Worm (Caenorhabditis elegans) whole organism, L4 larva: ENCODE data around the gene F55A11.1.

Source experiments
- F26F4.8 ChIP-seq: fragments of 200-800 bp; sonication (Bioruptor generic); conservative IDR thresholded peaks from 2 replicates; pipeline ENCODE4 v1.3.6; 2022; ENCODE audit warnings: missing genetic modification characterization, missing compliant biosample characterization
- F44E2.7 ChIP-seq: fragments of 200-800 bp; sonication (Bioruptor generic); IDR thresholded peaks from 2 replicates; pipeline ENCODE4 v2.1.2; 2022; ENCODE audit warnings: missing genetic modification characterization, missing compliant biosample characterization
- T20F7.1 ChIP-seq: fragments of 200-800 bp; sonication (Bioruptor generic); optimal IDR thresholded peaks from 2 replicates; lab custom pipeline; 2018; ENCODE audit warnings: mild to moderate bottlenecking, missing genetic modification characterization, missing compliant biosample characterization
- Y48G9A.11 ChIP-seq: fragments of 200-800 bp; sonication (Bioruptor generic); IDR thresholded peaks from 2 replicates; pipeline ENCODE4 v1.3.6; 2022; ENCODE audit warnings: missing genetic modification reagents, missing genetic modification characterization, missing compliant biosample characterization
- aha-1 ChIP-seq: fragments of 150-350 bp; peaks from one replicate; lab custom pipeline; 2014; ENCODE audit warnings: missing biosample characterization, missing genetic modification characterization
- arid-1 ChIP-seq: fragments of 200-800 bp; sonication (Bioruptor generic); conservative IDR thresholded peaks from 2 replicates; pipeline ENCODE4 v1.3.6; 2022; ENCODE audit warnings: missing genetic modification reagents, missing genetic modification characterization, missing compliant biosample characterization
- ctbp-1 ChIP-seq: fragments of 200-800 bp; sonication (Bioruptor generic); IDR thresholded peaks from 2 replicates; pipeline ENCODE4 v1.3.6; 2022; ENCODE audit warnings: missing genetic modification reagents, missing genetic modification characterization, missing compliant biosample characterization
- dmd-6 ChIP-seq: fragments of 200-800 bp; sonication (Bioruptor generic); IDR thresholded peaks from 2 replicates; pipeline ENCODE4 v1.3.6; 2022; ENCODE audit warnings: missing genetic modification reagents, missing genetic modification characterization, missing compliant biosample characterization
- dmd-9 ChIP-seq: fragments of 200-800 bp; sonication (Bioruptor generic); IDR thresholded peaks from 2 replicates; pipeline ENCODE4 v1.3.6; 2022; ENCODE audit warnings: missing genetic modification reagents, missing genetic modification characterization, missing compliant biosample characterization
- dpl-1 ChIP-seq: fragments of 150-350 bp; optimal IDR thresholded peaks from 2 replicates; lab custom pipeline; 2014; ENCODE audit warnings: missing biosample characterization, missing genetic modification reagents, missing genetic modification characterization
- dve-1 ChIP-seq: sonication (generic microtip); optimal IDR thresholded peaks from 2 replicates; lab custom pipeline; 2017; ENCODE audit warnings: antibody characterized with exemption, mild to moderate bottlenecking, missing genetic modification characterization, missing compliant biosample characterization; ENCODE audit not compliant: insufficient read depth
- egl-27 ChIP-seq: sonication (generic microtip); optimal IDR thresholded peaks from 3 replicates; lab custom pipeline; 2017; ENCODE audit warnings: missing biosample characterization, missing genetic modification reagents, missing genetic modification characterization
- egl-43 ChIP-seq: fragments of 200-800 bp; sonication (Bioruptor generic); IDR thresholded peaks from 2 replicates; pipeline ENCODE4 v1.3.6; 2022; ENCODE audit warnings: missing genetic modification reagents, missing genetic modification characterization, missing compliant biosample characterization
- fkh-10 ChIP-seq: fragments of 150-350 bp; optimal IDR thresholded peaks from 2 replicates; lab custom pipeline; 2014; ENCODE audit warnings: missing biosample characterization, missing genetic modification reagents, missing genetic modification characterization
- gei-8 ChIP-seq: fragments of 200-800 bp; sonication (Bioruptor generic); optimal IDR thresholded peaks from 2 replicates; lab custom pipeline; 2018; ENCODE audit warnings: mild to moderate bottlenecking, missing genetic modification characterization, missing compliant biosample characterization
- jun-1 ChIP-seq: fragments of 150-350 bp; optimal IDR thresholded peaks from 2 replicates; lab custom pipeline; 2014; ENCODE audit warnings: missing biosample characterization, missing genetic modification reagents, missing genetic modification characterization
- lin-13 ChIP-seq: fragments of 150-350 bp; optimal IDR thresholded peaks from 2 replicates; lab custom pipeline; 2014; ENCODE audit warnings: missing biosample characterization, missing genetic modification reagents, missing genetic modification characterization
- lin-29 ChIP-seq: fragments of 200-800 bp; sonication (Bioruptor generic); IDR thresholded peaks from 2 replicates; pipeline ENCODE4 v1.3.6; 2022; ENCODE audit warnings: missing genetic modification reagents, missing genetic modification characterization, missing compliant biosample characterization
- lin-38 ChIP-seq: fragments of 200-800 bp; sonication (Bioruptor generic); IDR thresholded peaks from 2 replicates; pipeline ENCODE4 v1.3.6; 2022; ENCODE audit warnings: missing genetic modification reagents, missing genetic modification characterization, missing compliant biosample characterization
- lin-39 ChIP-seq: fragments of 150-350 bp; optimal IDR thresholded peaks from 2 replicates; lab custom pipeline; 2014; ENCODE audit warnings: missing biosample characterization, missing genetic modification reagents, missing genetic modification characterization
- madf-9 ChIP-seq: fragments of 200-800 bp; sonication (Bioruptor generic); conservative IDR thresholded peaks from 2 replicates; pipeline ENCODE4 v1.3.6; 2022; ENCODE audit warnings: missing genetic modification reagents, missing genetic modification characterization, missing compliant biosample characterization
- nhr-10 ChIP-seq: fragments of 150-350 bp; optimal IDR thresholded peaks from 2 replicates; lab custom pipeline; 2014; ENCODE audit warnings: missing biosample characterization, missing genetic modification characterization
- nhr-102 ChIP-seq: sonication (generic microtip); optimal IDR thresholded peaks from 2 replicates; lab custom pipeline; 2016; ENCODE audit warnings: mild to moderate bottlenecking, missing genetic modification characterization, moderate library complexity, missing compliant biosample characterization
- nhr-25 ChIP-seq: sonication (generic microtip); optimal IDR thresholded peaks from 2 replicates; lab custom pipeline; 2017; ENCODE audit warnings: missing genetic modification characterization, mild to moderate bottlenecking, missing compliant biosample characterization, antibody characterized with exemption, moderate library complexity, borderline replicate concordance; ENCODE audit not compliant: insufficient read depth
- nhr-28 ChIP-seq: fragments of 150-350 bp; optimal IDR thresholded peaks from 2 replicates; lab custom pipeline; 2014; ENCODE audit warnings: missing biosample characterization, missing genetic modification characterization
- nhr-48 ChIP-seq: sonication (generic microtip); optimal IDR thresholded peaks from 2 replicates; lab custom pipeline; 2016; ENCODE audit warnings: mild to moderate bottlenecking, missing genetic modification characterization, missing compliant biosample characterization
- nhr-6 ChIP-seq: fragments of 150-350 bp; optimal IDR thresholded peaks from 2 replicates; lab custom pipeline; 2014; ENCODE audit warnings: missing biosample characterization, missing genetic modification characterization
- pha-4 ChIP-seq, 2 experiments: fragments of 150-350 bp in 1 of 2; fragments of 200-800 bp in 1 of 2; sonication (Bioruptor generic) in 1 of 2; IDR thresholded peaks in 1 of 2; optimal IDR thresholded peaks in 1 of 2; 2 replicates each; pipeline versions ENCODE4 v1.3.6 to Lab custom; 2014 to 2022; ENCODE audit warnings: missing genetic modification characterization in 2 of 2, missing genetic modification reagents in 2 of 2, missing biosample characterization in 1 of 2, missing compliant biosample characterization in 1 of 2
- php-3 ChIP-seq: fragments of 200-800 bp; sonication (Bioruptor generic); IDR thresholded peaks from 2 replicates; pipeline ENCODE4 v1.3.6; 2022; ENCODE audit warnings: missing genetic modification reagents, missing genetic modification characterization, missing compliant biosample characterization
- rbr-2 ChIP-seq: sonication (generic microtip); optimal IDR thresholded peaks from 2 replicates; lab custom pipeline; 2016; ENCODE audit warnings: missing genotype, missing genetic modification characterization, missing compliant biosample characterization
- skn-1 ChIP-seq: fragments of 150-350 bp; optimal IDR thresholded peaks from 2 replicates; lab custom pipeline; 2014; ENCODE audit warnings: missing biosample characterization, missing genetic modification characterization
- snpc-1.2 ChIP-seq: fragments of 200-800 bp; sonication (Bioruptor generic); IDR thresholded peaks from 2 replicates; pipeline ENCODE4 v1.3.6; 2022; ENCODE audit warnings: missing genetic modification reagents, missing genetic modification characterization, missing compliant biosample characterization
- unc-62 ChIP-seq, 3 experiments: fragments of 150-350 bp in 1 of 3; sonication (generic microtip); optimal IDR thresholded peaks in 2 of 3; peaks in 1 of 3; 1 replicate in 1 of 3; 2 replicates in 2 of 3; lab custom pipeline; 2014 to 2017; ENCODE audit warnings: missing biosample characterization in 3 of 3, missing genetic modification characterization in 3 of 3, missing genetic modification reagents in 3 of 3, missing genotype in 1 of 3
- zfp-2 ChIP-seq: sonication (generic microtip); optimal IDR thresholded peaks from 2 replicates; lab custom pipeline; 2016; ENCODE audit warnings: mild to moderate bottlenecking, missing genetic modification characterization, missing compliant biosample characterization

The F55A11.1 gene

DNA sequence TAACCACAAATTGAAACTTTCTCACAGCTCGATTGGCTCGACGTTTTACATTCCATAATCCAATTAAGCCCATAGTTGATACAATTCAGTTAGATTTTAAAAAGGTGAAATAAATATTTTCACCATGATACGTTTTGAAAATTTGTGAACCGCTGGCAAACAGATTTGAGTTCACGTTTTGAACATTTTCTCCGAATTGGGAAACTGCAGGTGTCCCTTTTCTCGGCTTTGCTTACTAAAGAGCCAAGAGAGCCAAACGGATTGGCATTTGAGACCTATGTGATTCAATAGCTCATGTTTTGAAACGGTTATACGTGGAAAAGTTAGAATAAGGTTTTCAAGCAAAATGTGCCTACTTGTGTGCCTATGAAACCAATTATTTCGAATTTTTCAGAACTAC is 27.3 kb downstream of the F55A11.1 start, which contains the start of gene spe-42:
TSS of gene spe-42 (minus strand) at position 101 of the 400 bp plus-strand sequence.
- TF ChIP-seq T20F7.1 (no peak), php-3 (no peak), nhr-25 (tag; lab: Kevin White, UChicago) (no peak), Y48G9A.11 (no peak), fkh-10 (no peak), nhr-48 (tag; lab: Kevin White, UChicago) (no peak)

DNA sequence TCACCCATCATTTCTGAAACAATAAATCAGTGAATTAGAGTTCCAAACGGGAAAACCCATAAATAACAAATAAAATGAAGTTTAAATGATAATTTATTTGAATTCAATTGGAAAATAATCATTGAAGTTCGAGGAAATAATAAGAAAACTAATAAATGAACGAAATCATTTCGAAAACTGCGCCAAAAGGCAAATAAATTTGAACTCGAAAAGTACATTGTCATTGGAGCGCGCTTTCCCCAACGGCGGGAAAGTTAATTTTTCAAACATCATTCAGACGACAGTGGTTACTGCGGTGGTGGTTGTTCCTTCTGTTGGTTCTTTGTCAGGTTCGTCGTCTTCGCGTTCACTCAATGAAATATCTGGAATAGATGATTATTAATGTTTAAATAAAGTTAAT is 30.7 kb downstream of the F55A11.1 start, which contains the start of gene npp-22:
TSS of gene npp-22 (minus strand) at position 13 of the 400 bp plus-strand sequence.
- TF ChIP-seq rbr-2 (tag; lab: Kevin White, UChicago): peak; percentile 36
- peak; percentile 94 for TF ChIP-seq dpl-1 (GFP tag; lab: Kevin White, UChicago)
- peak; percentile 19 for TF ChIP-seq nhr-28 (tag; lab: Kevin White, UChicago)
- no peak for TF ChIP-seq pha-4 (GFP tag; IDR thresholded peaks at IDR 0.05; lab: Robert Waterston, UW)
- peak; percentile 67 for TF ChIP-seq pha-4 (tag; optimal IDR thresholded peaks at IDR 0.05; lab: Kevin White, UChicago)
- peak; percentile 91 for TF ChIP-seq lin-38 (GFP tag; lab: Robert Waterston, UW)
- no peak for TF ChIP-seq dmd-6
- TF ChIP-seq nhr-6: peak; percentile 34
- peak; percentile 41 for TF ChIP-seq T20F7.1
- TF ChIP-seq F44E2.7 (GFP tag; lab: Robert Waterston, UW): no peak
- TF ChIP-seq, all 104 proteins: peak for 7

DNA sequence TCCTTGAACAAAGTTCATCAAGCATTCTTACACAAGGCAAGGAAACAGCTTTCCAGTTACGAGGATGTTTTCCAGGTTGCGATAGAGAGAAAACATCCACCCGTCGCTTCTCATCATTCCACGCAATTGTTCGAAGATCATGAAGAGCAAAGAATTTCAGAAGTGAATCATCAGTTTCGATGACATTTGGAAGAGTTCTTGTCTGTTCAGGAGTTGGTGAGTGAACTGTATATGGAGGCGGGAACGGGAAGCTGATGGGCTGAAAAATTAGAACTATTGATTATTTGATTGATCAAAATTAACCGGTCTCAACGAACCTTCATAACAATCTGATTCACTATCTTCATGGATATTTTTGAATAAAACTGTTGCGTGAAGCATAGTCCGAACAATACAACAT is 32.1 kb downstream of the F55A11.1 start:
- TF ChIP-seq zfp-2 (tag; lab: Kevin White, UChicago) (no peak), madf-9 (GFP tag; lab: Robert Waterston, UW) (no peak), gei-8 (no peak), unc-62 (GFP tag; optimal IDR thresholded peaks at IDR 0.05 in 1 of 2; lab: Kevin White, UChicago) (peak in 1 of 2 experiments; percentile 32), unc-62 (tag; optimal IDR thresholded peaks at IDR 0.05; lab: Kevin White, UChicago) (no peak), aha-1 (tag; lab: Kevin White, UChicago) (peak; percentile 91), egl-43 (GFP tag; lab: Robert Waterston, UW) (no peak)

DNA sequence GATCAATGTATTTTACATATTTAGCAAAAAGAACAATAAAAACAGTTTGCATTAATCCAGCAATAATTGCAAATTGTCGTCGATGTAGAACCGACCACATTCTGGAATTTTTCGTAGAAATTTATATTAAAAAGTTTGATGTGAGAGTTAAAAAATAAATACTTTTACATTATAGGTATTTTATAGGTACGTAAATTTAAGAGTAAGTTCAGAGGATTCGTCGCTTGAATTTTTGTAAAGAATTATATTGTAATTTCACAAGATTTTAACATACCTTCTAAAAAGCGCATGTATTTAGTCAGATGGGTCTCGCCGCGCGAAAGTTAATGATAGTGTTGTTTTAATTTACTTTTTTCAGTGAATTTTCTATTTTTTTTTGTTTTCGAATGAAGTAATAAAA is 34.1 kb downstream of the F55A11.1 start, which contains the start of gene rhr-2:
TSS of gene rhr-2 (minus strand) at position 101 of the 400 bp plus-strand sequence.
- TF ChIP-seq jun-1 (tag; lab: Kevin White, UChicago): no peak
- no peak for TF ChIP-seq dpl-1 (GFP tag; lab: Kevin White, UChicago)
- no peak for TF ChIP-seq lin-13 (GFP tag; lab: Kevin White, UChicago)
- no peak for TF ChIP-seq lin-39 (tag; lab: Kevin White, UChicago)
- TF ChIP-seq F26F4.8 (GFP tag; lab: Robert Waterston, UW): no peak
- no peak for TF ChIP-seq egl-27 (tag; lab: Kevin White, UChicago)
- TF ChIP-seq ctbp-1 (GFP tag; lab: Robert Waterston, UW): no peak
- no peak for TF ChIP-seq nhr-102 (tag; lab: Kevin White, UChicago)
- no peak for TF ChIP-seq dve-1
- no peak for TF ChIP-seq snpc-1.2 (GFP tag; lab: Robert Waterston, UW)
- TF ChIP-seq skn-1: no peak
- no peak for TF ChIP-seq dmd-9 (GFP tag; lab: Robert Waterston, UW)
- no peak for TF ChIP-seq lin-29 (GFP tag; lab: Robert Waterston, UW)
- no peak for TF ChIP-seq nhr-10 (tag; lab: Kevin White, UChicago)

DNA sequence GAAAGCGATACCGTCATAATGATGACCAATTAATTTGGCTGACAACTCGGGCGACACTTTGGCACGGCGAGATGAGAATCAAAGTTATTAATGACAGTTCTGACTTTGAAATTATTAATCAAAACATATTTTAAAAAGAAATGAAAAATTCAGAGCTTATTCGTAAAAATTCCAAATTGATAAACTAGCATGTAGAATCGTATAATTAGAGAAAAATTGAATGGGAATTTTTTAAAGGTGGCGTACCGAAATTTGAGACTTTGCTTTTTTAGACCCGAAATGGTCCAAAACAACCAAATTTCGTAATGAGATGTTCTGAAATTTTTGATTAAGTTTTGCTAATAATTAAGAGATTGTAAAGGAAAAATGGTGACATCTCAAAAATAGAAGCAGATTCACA is 38.2 kb downstream of the F55A11.1 start, which contains the start of gene daf-11:
TSS of gene daf-11 (minus strand) at position 101 of the 400 bp plus-strand sequence.
- TF ChIP-seq aha-1 (tag; lab: Kevin White, UChicago): no peak
- no peak for TF ChIP-seq jun-1 (tag; lab: Kevin White, UChicago)
- TF ChIP-seq arid-1 (GFP tag; lab: Robert Waterston, UW): no peak
- no peak for TF ChIP-seq madf-9 (GFP tag; lab: Robert Waterston, UW)
